Worm (Caenorhabditis elegans) whole organism, L1 larva: Measurements from ENCODE around the gene cal-2.
A peak's percentile ranks its signal among the peaks of the same experiment; 100 is the strongest.

ENCODE experiments used
- C04F5.9 ChIP-seq: sonication (generic microtip); optimal IDR thresholded peaks from 2 replicates; lab custom pipeline; 2016; ENCODE audit warnings: missing genetic modification characterization, missing compliant biosample characterization
- C16A3.4 ChIP-seq: fragments of 150-350 bp; optimal IDR thresholded peaks from 2 replicates; lab custom pipeline; 2014; ENCODE audit warnings: missing biosample characterization, missing genetic modification characterization
- Y116A8C.19 ChIP-seq: sonication (generic microtip); optimal IDR thresholded peaks from 2 replicates; lab custom pipeline; 2016; ENCODE audit warnings: missing compliant biosample characterization, missing genetic modification characterization, borderline replicate concordance
- aha-1 ChIP-seq: fragments of 150-350 bp; optimal IDR thresholded peaks from 2 replicates; lab custom pipeline; 2014; ENCODE audit warnings: missing biosample characterization, missing genetic modification characterization
- alr-1 ChIP-seq: fragments of 200-800 bp; sonication (Bioruptor generic); optimal IDR thresholded peaks from 2 replicates; lab custom pipeline; 2018; ENCODE audit warnings: borderline replicate concordance, mild to moderate bottlenecking, missing genetic modification characterization, missing compliant biosample characterization
- ama-1 ChIP-seq: fragments of 150-350 bp; optimal IDR thresholded peaks from 2 replicates; lab custom pipeline; 2014
- blmp-1 ChIP-seq: fragments of 150-350 bp; optimal IDR thresholded peaks from 2 replicates; lab custom pipeline; 2014; ENCODE audit warnings: missing biosample characterization, missing genetic modification characterization
- ceh-82 ChIP-seq, 3 experiments: fragments of 150-350 bp in 1 of 3; sonication (generic microtip) in 2 of 3; optimal IDR thresholded peaks; 2 replicates each; lab custom pipeline; 2014 to 2017; ENCODE audit warnings: missing biosample characterization in 3 of 3, missing genetic modification characterization in 3 of 3
- ces-1 ChIP-seq: fragments of 150-350 bp; optimal IDR thresholded peaks from 2 replicates; lab custom pipeline; 2014; ENCODE audit warnings: missing biosample characterization, missing genetic modification reagents, missing genetic modification characterization
- dpl-1 ChIP-seq, 3 experiments: fragments of 150-350 bp in 2 of 3; sonication (generic microtip) in 1 of 3; optimal IDR thresholded peaks; 2 replicates each; lab custom pipeline; 2014 to 2017; ENCODE audit warnings: missing biosample characterization in 3 of 3, missing genetic modification characterization in 3 of 3, missing genetic modification reagents in 3 of 3
- dsc-1 ChIP-seq: sonication (generic microtip); optimal IDR thresholded peaks from 2 replicates; lab custom pipeline; 2016; ENCODE audit warnings: mild to moderate bottlenecking, missing genetic modification characterization, missing compliant biosample characterization
- efl-1 ChIP-seq, 4 experiments: fragments of 150-350 bp; optimal IDR thresholded peaks in 3 of 4; peaks in 1 of 4; 1 replicate in 1 of 4; 2 replicates in 3 of 4; lab custom pipeline; 2014; ENCODE audit warnings: missing biosample characterization in 2 of 4, missing genetic modification characterization in 2 of 4, missing genetic modification reagents in 2 of 4
- egl-13 ChIP-seq: sonication (generic microtip); optimal IDR thresholded peaks from 2 replicates; lab custom pipeline; 2016; ENCODE audit warnings: missing genotype, missing genetic modification reagents, missing genetic modification characterization, missing compliant biosample characterization
- elt-2 ChIP-seq: sonication (generic microtip); optimal IDR thresholded peaks from 2 replicates; lab custom pipeline; 2016; ENCODE audit warnings: missing genetic modification characterization, mild to moderate bottlenecking, inconsistent platforms, missing compliant biosample characterization, missing genetic modification reagents
- fkh-4 ChIP-seq: sonication (generic microtip); optimal IDR thresholded peaks from 2 replicates; lab custom pipeline; 2016; ENCODE audit warnings: missing compliant biosample characterization, missing genetic modification characterization, borderline replicate concordance
- fos-1 ChIP-seq: fragments of 150-350 bp; optimal IDR thresholded peaks from 2 replicates; lab custom pipeline; 2014; ENCODE audit warnings: missing biosample characterization, missing genetic modification characterization
- grh-1 ChIP-seq: fragments of 200-800 bp; sonication (Bioruptor generic); IDR thresholded peaks from 2 replicates; pipeline ENCODE4 v1.3.6; 2022; ENCODE audit warnings: missing genetic modification reagents, missing genetic modification characterization, missing compliant biosample characterization
- hlh-4 ChIP-seq: sonication (generic microtip); optimal IDR thresholded peaks from 2 replicates; lab custom pipeline; 2016; ENCODE audit warnings: mild to moderate bottlenecking, missing genetic modification characterization, missing compliant biosample characterization
- lin-14 ChIP-seq: fragments of 200-800 bp; sonication (Bioruptor generic); optimal IDR thresholded peaks from 2 replicates; lab custom pipeline; 2018; ENCODE audit warnings: mild to moderate bottlenecking, missing genetic modification characterization, moderate library complexity, missing compliant biosample characterization
- lin-35 ChIP-seq, 2 experiments: fragments of 150-350 bp; optimal IDR thresholded peaks; 2 replicates each; lab custom pipeline; 2014; ENCODE audit warnings: missing biosample characterization in 2 of 2, missing genetic modification characterization in 2 of 2, missing genetic modification reagents in 2 of 2
- lir-3 ChIP-seq: sonication (generic microtip); optimal IDR thresholded peaks from 2 replicates; lab custom pipeline; 2016; ENCODE audit warnings: mild to moderate bottlenecking, missing genetic modification characterization, moderate library complexity, missing compliant biosample characterization; ENCODE audit not compliant: poor library complexity
- lsy-2 ChIP-seq, 2 experiments: fragments of 150-350 bp; optimal IDR thresholded peaks; 2 replicates each; lab custom pipeline; 2014; ENCODE audit warnings: missing biosample characterization in 2 of 2, missing genetic modification characterization in 2 of 2
- mab-9 ChIP-seq: fragments of 200-800 bp; sonication (Bioruptor generic); IDR thresholded peaks from 2 replicates; pipeline ENCODE4 v1.3.6; 2022; ENCODE audit warnings: missing genetic modification reagents, missing genetic modification characterization, missing compliant biosample characterization
- mdl-1 ChIP-seq, 2 experiments: fragments of 150-350 bp; optimal IDR thresholded peaks; 2 replicates each; lab custom pipeline; 2014 to 2017; ENCODE audit warnings: missing biosample characterization in 2 of 2, missing genetic modification characterization in 2 of 2, inconsistent platforms in 1 of 2
- mep-1 ChIP-seq: fragments of 150-350 bp; optimal IDR thresholded peaks from 2 replicates; lab custom pipeline; 2014; ENCODE audit warnings: missing biosample characterization, missing genetic modification characterization
- nhr-12 ChIP-seq: sonication (generic microtip); optimal IDR thresholded peaks from 2 replicates; lab custom pipeline; 2017; ENCODE audit warnings: missing biosample characterization, missing genetic modification characterization
- nhr-19 ChIP-seq: fragments of 200-800 bp; sonication (Bioruptor generic); conservative IDR thresholded peaks from 2 replicates; pipeline ENCODE4 v1.3.6; 2022; ENCODE audit warnings: missing genetic modification characterization, missing compliant biosample characterization
- nhr-20 ChIP-seq: sonication (generic microtip); optimal IDR thresholded peaks from 2 replicates; lab custom pipeline; 2016; ENCODE audit warnings: mild to moderate bottlenecking, missing genetic modification characterization, missing compliant biosample characterization
- nhr-47 ChIP-seq: sonication (generic microtip); optimal IDR thresholded peaks from 2 replicates; lab custom pipeline; 2016; ENCODE audit warnings: mild to moderate bottlenecking, missing genetic modification characterization, moderate library complexity, missing compliant biosample characterization
- nhr-71 ChIP-seq: sonication (generic microtip); optimal IDR thresholded peaks from 2 replicates; lab custom pipeline; 2016; ENCODE audit warnings: mild to moderate bottlenecking, missing genetic modification characterization, moderate library complexity, missing compliant biosample characterization
- pqm-1 ChIP-seq: sonication (generic microtip); optimal IDR thresholded peaks from 3 replicates; lab custom pipeline; 2017; ENCODE audit warnings: missing biosample characterization, missing genetic modification characterization
- skn-1 ChIP-seq: fragments of 150-350 bp; optimal IDR thresholded peaks from 2 replicates; lab custom pipeline; 2014; ENCODE audit warnings: missing biosample characterization, missing genetic modification characterization
- sox-4 ChIP-seq: sonication (generic microtip); optimal IDR thresholded peaks from 2 replicates; lab custom pipeline; 2016; ENCODE audit warnings: missing genetic modification characterization, missing compliant biosample characterization
- sptf-1 ChIP-seq: fragments of 150-350 bp; optimal IDR thresholded peaks from 2 replicates; lab custom pipeline; 2014; ENCODE audit warnings: missing biosample characterization, missing genetic modification characterization
- swsn-7 ChIP-seq: sonication (generic microtip); optimal IDR thresholded peaks from 2 replicates; lab custom pipeline; 2016; ENCODE audit warnings: missing genetic modification characterization, missing compliant biosample characterization
- unc-86 ChIP-seq: sonication (generic microtip); optimal IDR thresholded peaks from 2 replicates; lab custom pipeline; 2016; ENCODE audit warnings: missing genetic modification characterization, missing compliant biosample characterization
- zag-1 ChIP-seq: fragments of 150-350 bp; optimal IDR thresholded peaks from 2 replicates; lab custom pipeline; 2014; ENCODE audit warnings: missing biosample characterization, missing genetic modification characterization
- zip-4 ChIP-seq: fragments of 200-800 bp; sonication (Bioruptor generic); optimal IDR thresholded peaks from 2 replicates; lab custom pipeline; 2018; ENCODE audit warnings: mild to moderate bottlenecking, missing genetic modification characterization, moderate library complexity, missing compliant biosample characterization
- ztf-11 ChIP-seq, 2 experiments: sonication (generic microtip); optimal IDR thresholded peaks; 2 replicates each; lab custom pipeline; 2016 to 2017; ENCODE audit warnings: missing genetic modification characterization in 2 of 2, missing biosample characterization in 1 of 2, missing compliant biosample characterization in 1 of 2
- ztf-4 ChIP-seq: fragments of 150-350 bp; optimal IDR thresholded peaks from 2 replicates; lab custom pipeline; 2014; ENCODE audit warnings: missing biosample characterization, missing genetic modification characterization

Gene cal-2

ce11 chrII:8973516-8974043 is 13.1 kb downstream of the cal-2 start, which contains the start of gene tomm-40:
Gene tomm-40, minus strand, starts transcription at chrII:8973566.
- TF ChIP-seq efl-1 (optimal IDR thresholded peaks at IDR 0.05; lab: Kevin White, UChicago) (peak; percentile 49 to 51), efl-1 (GFP tag; optimal IDR thresholded peaks at IDR 0.05 in 1 of 2; lab: Kevin White, UChicago) (peak; percentile 55 to 93), Y116A8C.19 (no peak), alr-1 (tag; lab: Kevin White, UChicago) (no peak), ama-1 (lab: Kevin White, UChicago) (no peak), aha-1 (tag; lab: Kevin White, UChicago) (no peak), elt-2 (tag; lab: Kevin White, UChicago) (no peak), nhr-12 (no peak), nhr-20 (tag; lab: Kevin White, UChicago) (peak; percentile 3), lin-35 (GFP tag; optimal IDR thresholded peaks at IDR 0.05; lab: Kevin White, UChicago) (peak in 1 of 2 experiments; percentile 55), mdl-1 (tag; optimal IDR thresholded peaks at IDR 0.05; lab: Kevin White, UChicago) (no peak), mep-1 (tag; lab: Kevin White, UChicago) (peak; percentile 40), ztf-4 (tag; lab: Kevin White, UChicago) (no peak), nhr-71 (tag; lab: Kevin White, UChicago) (peak; percentile 31), dpl-1 (GFP tag; optimal IDR thresholded peaks at IDR 0.05; lab: Kevin White, UChicago) (peak; percentile 27 to 59 (median 48)), blmp-1 (tag; lab: Kevin White, UChicago) (peak; percentile 12), lsy-2 (tag; optimal IDR thresholded peaks at IDR 0.05; lab: Kevin White, UChicago) (peak; percentile 34 to 51), mab-9 (GFP tag; lab: Robert Waterston, UW) (no peak), hlh-4 (tag; lab: Kevin White, UChicago) (no peak), nhr-19 (GFP tag; lab: Robert Waterston, UW) (no peak), skn-1 (tag; lab: Kevin White, UChicago) (peak; percentile 5), egl-13 (tag; lab: Kevin White, UChicago) (no peak), grh-1 (GFP tag; lab: Robert Waterston, UW) (no peak), lir-3 (tag; lab: Kevin White, UChicago) (no peak), lin-14 (GFP tag; lab: Kevin White, UChicago) (no peak), ces-1 (GFP tag; lab: Kevin White, UChicago) (no peak), fkh-4 (tag; lab: Kevin White, UChicago) (no peak), swsn-7 (tag; lab: Kevin White, UChicago) (peak; percentile 13), C04F5.9 (tag; lab: Kevin White, UChicago) (no peak)

DNA sequence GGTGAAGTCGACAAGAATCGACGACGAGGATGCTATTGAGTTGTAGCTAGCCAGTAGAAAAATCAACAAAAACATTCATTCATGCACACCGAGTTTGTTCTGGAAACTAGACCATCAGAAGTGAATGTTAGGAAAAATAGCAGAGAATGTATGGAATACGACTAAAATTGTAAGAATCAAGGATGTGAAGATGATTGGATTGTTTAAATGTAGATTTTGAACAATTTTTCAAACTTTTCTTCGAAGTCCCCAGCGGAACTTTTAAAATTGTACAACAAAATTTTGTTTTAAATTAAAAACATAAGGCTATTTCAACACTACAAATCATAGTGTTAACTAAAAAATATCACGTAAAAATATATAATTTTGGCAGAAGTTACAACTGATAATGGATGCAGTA is 22.2 kb downstream of the cal-2 start, which contains the start of gene C18E9.7:
C18E9.7 (minus strand) TSS at position 101 of the 400 bp plus-strand sequence.
- TF ChIP-seq zag-1 (tag; lab: Kevin White, UChicago) (no peak), pqm-1 (tag; lab: Kevin White, UChicago) (no peak), unc-86 (tag; lab: Kevin White, UChicago) (no peak), dsc-1 (tag; lab: Kevin White, UChicago) (no peak), lsy-2 (tag; optimal IDR thresholded peaks at IDR 0.05; lab: Kevin White, UChicago) (no peak), Y116A8C.19 (no peak), sox-4 (tag; lab: Kevin White, UChicago) (no peak), egl-13 (tag; lab: Kevin White, UChicago) (no peak), nhr-47 (tag; lab: Kevin White, UChicago) (no peak), sptf-1 (no peak), zip-4 (no peak), ces-1 (GFP tag; lab: Kevin White, UChicago) (no peak), fos-1 (tag; lab: Kevin White, UChicago) (no peak), ceh-82 (tag; optimal IDR thresholded peaks at IDR 0.05; lab: Kevin White, UChicago) (no peak), nhr-12 (no peak), mdl-1 (tag; optimal IDR thresholded peaks at IDR 0.05; lab: Kevin White, UChicago) (no peak), ztf-11 (tag; optimal IDR thresholded peaks at IDR 0.05; lab: Kevin White, UChicago) (no peak), C16A3.4 (tag; lab: Kevin White, UChicago) (no peak)
